Worm (Caenorhabditis elegans): Measurements from ENCODE around the gene alfa-1.
A peak's percentile ranks its signal among the peaks of the same experiment; 100 is the strongest.

The alfa-1 gene

ce11 chrII:7624995-7625394, 37.3 kb downstream of the alfa-1 start:
- TF ChIP-seq nhr-102 (tag; optimal IDR thresholded peaks at IDR 0.05) = no peak
- TF ChIP-seq nhr-42 (GFP tag; IDR thresholded peaks at IDR 0.05) = no peak
- 0 out of 2 replicates have a peak, but pooled peaks have one; percentile 30 for TF ChIP-seq vab-7 (GFP tag; IDR thresholded peaks at IDR 0.05)
- TF ChIP-seq egl-43 (GFP tag; IDR thresholded peaks at IDR 0.05) = 0 out of 2 replicates have a peak, but pooled peaks have one; percentile 31
- TF ChIP-seq Y5F2A.4 (GFP tag; optimal IDR thresholded peaks at IDR 0.05) = no peak
- TF ChIP-seq unc-62 (GFP tag; optimal IDR thresholded peaks at IDR 0.05 in 1 of 2) = peak in 1 of 2 experiments; percentile 49
- TF ChIP-seq unc-62 (tag; optimal IDR thresholded peaks at IDR 0.05) = no peak
- no peak for TF ChIP-seq nhr-41 (GFP tag; IDR thresholded peaks at IDR 0.05)
- TF ChIP-seq daf-12 (tag; optimal IDR thresholded peaks at IDR 0.05) = no peak
- TF ChIP-seq F37D6.2 (tag; optimal IDR thresholded peaks at IDR 0.05) = no peak
- peak; percentile 25 for TF ChIP-seq ces-1 (GFP tag; optimal IDR thresholded peaks at IDR 0.05)

ce11 chrII:7624272-7624671, 38.0 kb downstream of the alfa-1 start:
- TF ChIP-seq madf-5 (GFP tag; IDR thresholded peaks at IDR 0.05) = no peak
- TF ChIP-seq ZK546.5 (tag; optimal IDR thresholded peaks at IDR 0.05) = no peak
- TF ChIP-seq zag-1 (tag; optimal IDR thresholded peaks at IDR 0.05) = no peak
- TF ChIP-seq madf-9 (GFP tag; conservative IDR thresholded peaks at IDR 0.05) = no peak
- no peak for TF ChIP-seq nhr-11 (tag; optimal IDR thresholded peaks at IDR 0.05)
- TF ChIP-seq gei-8 (GFP tag; optimal IDR thresholded peaks at IDR 0.05) = no peak
- no peak for TF ChIP-seq nhr-42 (GFP tag; IDR thresholded peaks at IDR 0.05)
- TF ChIP-seq rbr-2 (tag; optimal IDR thresholded peaks at IDR 0.05) = no peak
- TF ChIP-seq ceh-82 (tag; optimal IDR thresholded peaks at IDR 0.05) = no peak
- TF ChIP-seq fos-1 (tag; optimal IDR thresholded peaks at IDR 0.05) = no peak
- no peak for TF ChIP-seq spr-3 (GFP tag; optimal IDR thresholded peaks at IDR 0.05)
- TF ChIP-seq ceh-44 (GFP tag; IDR thresholded peaks at IDR 0.05) = no peak
- no peak for TF ChIP-seq T20F7.1 (GFP tag; optimal IDR thresholded peaks at IDR 0.05)
- no peak for TF ChIP-seq egl-43 (GFP tag; IDR thresholded peaks at IDR 0.05)
- no peak for TF ChIP-seq nhr-28 (tag; optimal IDR thresholded peaks at IDR 0.05)
- TF ChIP-seq nhr-76 (tag; optimal IDR thresholded peaks at IDR 0.05) = no peak

ce11 chrII:7623466-7623865, 38.9 kb downstream of the alfa-1 start:
- TF ChIP-seq nhr-25 (tag; optimal IDR thresholded peaks at IDR 0.05; ENCODE audit: borderline replicate concordance, insufficient read depth) (no peak), ctbp-1 (GFP tag; IDR thresholded peaks at IDR 0.05) (no peak), lin-1 (GFP tag; IDR thresholded peaks at IDR 0.05) (0 out of 2 replicates have a peak, but pooled peaks have one; percentile 40), dpl-1 (GFP tag; optimal IDR thresholded peaks at IDR 0.05) (no peak), set-16 (GFP tag; IDR thresholded peaks at IDR 0.05) (no peak), nhr-28 (tag; optimal IDR thresholded peaks at IDR 0.05) (peak; percentile 33), attf-4 (tag; optimal IDR thresholded peaks at IDR 0.05) (no peak), pqm-1 (tag; optimal IDR thresholded peaks at IDR 0.05) (no peak), pha-4 (GFP tag; IDR thresholded peaks at IDR 0.05) (no peak), pha-4 (tag; optimal IDR thresholded peaks at IDR 0.05) (no peak), mes-2 (tag; optimal IDR thresholded peaks at IDR 0.05; ENCODE audit: poor library complexity, severe bottlenecking) (peak; percentile 42), Y48G9A.11 (GFP tag; IDR thresholded peaks at IDR 0.05) (no peak), zfp-3 (GFP tag; conservative IDR thresholded peaks at IDR 0.05) (no peak), daf-8 (GFP tag; IDR thresholded peaks at IDR 0.05) (no peak), egl-43 (GFP tag; IDR thresholded peaks at IDR 0.05) (no peak), unc-62 (GFP tag; optimal IDR thresholded peaks at IDR 0.05 in 1 of 2) (peak in 1 of 2 experiments; percentile 96), unc-62 (tag; optimal IDR thresholded peaks at IDR 0.05) (no peak), mep-1 (tag; optimal IDR thresholded peaks at IDR 0.05) (no peak), lin-13 (GFP tag; optimal IDR thresholded peaks at IDR 0.05) (no peak), hmg-1.1 (GFP tag; IDR thresholded peaks at IDR 0.05) (no peak), nhr-42 (GFP tag; IDR thresholded peaks at IDR 0.05) (no peak), arid-1 (GFP tag; conservative IDR thresholded peaks at IDR 0.05) (no peak), php-3 (GFP tag; IDR thresholded peaks at IDR 0.05) (0 out of 2 replicates have a peak, but pooled peaks have one; percentile 11), nhr-10 (tag; optimal IDR thresholded peaks at IDR 0.05) (no peak), zip-2 (tag; optimal IDR thresholded peaks at IDR 0.05) (no peak), ceh-82 (tag; optimal IDR thresholded peaks at IDR 0.05) (no peak), D1046.2 (GFP tag; IDR thresholded peaks at IDR 0.05) (no peak), hlh-30 (tag; optimal IDR thresholded peaks at IDR 0.05; ENCODE audit: insufficient read depth) (peak; percentile 51), F44E2.7 (GFP tag; IDR thresholded peaks at IDR 0.05) (no peak), hlh-11 (tag; optimal IDR thresholded peaks at IDR 0.05) (peak; percentile 80), F37D6.2 (tag; optimal IDR thresholded peaks at IDR 0.05) (no peak)

Data from whole organism, L4 larva.